Fruit fly (Drosophila melanogaster) whole organism, embryonic: ENCODE results near the gene Mrgn1.

Experiments
- Bgb ChIP-seq: fragments of 200-800 bp; sonication (Bioruptor generic); IDR thresholded peaks from 2 replicates; pipeline ENCODE4 v1.3.6; 2022; ENCODE audit warnings: missing biosample characterization, missing genetic modification characterization; ENCODE audit not compliant: partially characterized antibody
- C15 ChIP-seq: fragments of 200-800 bp; sonication (Bioruptor generic); IDR thresholded peaks from 3 replicates; pipeline ENCODE4 v1.3.6; 2022; ENCODE audit warnings: missing biosample characterization, missing genetic modification characterization
- CG10979 ChIP-seq: fragments of 200-800 bp; sonication (Bioruptor generic); optimal IDR thresholded peaks from 2 replicates; lab custom pipeline; 2018; ENCODE audit warnings: missing biosample characterization, mild to moderate bottlenecking, missing genetic modification characterization, moderate library complexity
- CG11247 ChIP-seq: fragments of 200-800 bp; sonication (Bioruptor generic); IDR thresholded peaks from 2 replicates; pipeline ENCODE4 v1.3.6; 2022; ENCODE audit warnings: missing biosample characterization, missing genetic modification characterization
- CG13123 ChIP-seq: fragments of 200-800 bp; sonication (Bioruptor generic); optimal IDR thresholded peaks from 2 replicates; lab custom pipeline; 2016; ENCODE audit warnings: missing biosample characterization, missing genetic modification characterization
- CG14050 ChIP-seq: fragments of 200-800 bp; sonication (Bioruptor generic); IDR thresholded peaks from 3 replicates; pipeline ENCODE4 v1.3.6; 2022; ENCODE audit warnings: missing biosample characterization, missing genetic modification characterization
- CG14965 ChIP-seq: fragments of 200-800 bp; sonication (Bioruptor generic); optimal IDR thresholded peaks from 2 replicates; lab custom pipeline; 2016; ENCODE audit warnings: missing biosample characterization, missing genetic modification characterization, borderline replicate concordance
- CG1529 ChIP-seq: fragments of 200-800 bp; sonication (Bioruptor generic); optimal IDR thresholded peaks from 3 replicates; lab custom pipeline; 2018; ENCODE audit warnings: missing biosample characterization, missing genetic modification characterization
- CG15479 ChIP-seq: fragments of 200-800 bp; sonication (Bioruptor generic); optimal IDR thresholded peaks from 3 replicates; lab custom pipeline; 2019; ENCODE audit warnings: missing biosample characterization, mild to moderate bottlenecking, missing genetic modification characterization, moderate library complexity
- CG15601 ChIP-seq: fragments of 200-800 bp; sonication (Bioruptor generic); optimal IDR thresholded peaks from 3 replicates; lab custom pipeline; 2019; ENCODE audit warnings: missing biosample characterization, mild to moderate bottlenecking, missing genetic modification characterization, moderate library complexity
- CG1603 ChIP-seq: fragments of 200-800 bp; sonication (Bioruptor generic); optimal IDR thresholded peaks from 2 replicates; lab custom pipeline; 2019; ENCODE audit warnings: missing biosample characterization, mild to moderate bottlenecking, missing genetic modification characterization, moderate library complexity
- CG17385 ChIP-seq: fragments of 200-800 bp; sonication (Bioruptor generic); optimal IDR thresholded peaks from 3 replicates; lab custom pipeline; 2018; ENCODE audit warnings: missing biosample characterization, mild to moderate bottlenecking, missing genetic modification characterization
- CG17802 ChIP-seq: fragments of 200-800 bp; sonication (Bioruptor generic); optimal IDR thresholded peaks from 2 replicates; lab custom pipeline; 2018; ENCODE audit warnings: missing biosample characterization, mild to moderate bottlenecking, missing genetic modification characterization, moderate library complexity
- CG4282 ChIP-seq: fragments of 200-800 bp; sonication (Bioruptor generic); optimal IDR thresholded peaks from 2 replicates; lab custom pipeline; 2016; ENCODE audit warnings: missing biosample characterization, missing genetic modification characterization
- CG5953 ChIP-seq: fragments of 200-800 bp; sonication (Bioruptor generic); IDR thresholded peaks from 2 replicates; pipeline ENCODE4 v1.3.6; 2022; ENCODE audit warnings: missing biosample characterization, missing genetic modification characterization
- CG6654 ChIP-seq: fragments of 200-800 bp; sonication (Bioruptor generic); optimal IDR thresholded peaks from 2 replicates; lab custom pipeline; 2017; ENCODE audit warnings: missing biosample characterization, mild to moderate bottlenecking, missing genetic modification characterization
- CG6689 ChIP-seq: fragments of 200-800 bp; sonication (Bioruptor generic); IDR thresholded peaks from 2 replicates; pipeline ENCODE4 v1.3.6; 2022; ENCODE audit warnings: missing biosample characterization, missing genetic modification characterization
- CG7786 ChIP-seq: fragments of 200-800 bp; sonication (Bioruptor generic); optimal IDR thresholded peaks from 2 replicates; lab custom pipeline; 2016; ENCODE audit warnings: missing biosample characterization, missing genetic modification characterization
- CG8281 ChIP-seq: fragments of 200-800 bp; sonication (Bioruptor generic); optimal IDR thresholded peaks from 2 replicates; lab custom pipeline; 2018; ENCODE audit warnings: missing biosample characterization, mild to moderate bottlenecking, missing genetic modification characterization, moderate library complexity
- CG9797 ChIP-seq: fragments of 200-800 bp; sonication (Bioruptor generic); optimal IDR thresholded peaks from 3 replicates; lab custom pipeline; 2018; ENCODE audit warnings: missing biosample characterization, mild to moderate bottlenecking, missing genetic modification characterization
- Doc3 ChIP-seq: fragments of 200-800 bp; sonication (Bioruptor generic); IDR thresholded peaks from 3 replicates; pipeline ENCODE4 v1.3.6; 2022; ENCODE audit warnings: missing biosample characterization, missing genetic modification characterization; ENCODE audit not compliant: partially characterized antibody
- Ets65A ChIP-seq: fragments of 200-800 bp; sonication (Bioruptor generic); peaks from one replicate; lab custom pipeline; 2016; ENCODE audit warnings: missing biosample characterization, missing genetic modification characterization
- H15 ChIP-seq: fragments of 200-800 bp; sonication (Bioruptor generic); IDR thresholded peaks from 3 replicates; pipeline ENCODE4 v1.3.6; 2022; ENCODE audit warnings: missing biosample characterization, missing genetic modification characterization
- Hmx ChIP-seq: fragments of 200-800 bp; sonication (Bioruptor generic); optimal IDR thresholded peaks from 2 replicates; lab custom pipeline; 2016; ENCODE audit warnings: missing biosample characterization, missing genetic modification characterization
- Lim3 ChIP-seq: fragments of 200-800 bp; sonication (Bioruptor generic); IDR thresholded peaks from 2 replicates; pipeline ENCODE4 v1.3.6; 2022; ENCODE audit warnings: missing biosample characterization, missing genetic modification characterization
- MESR4 ChIP-seq: fragments of 200-800 bp; sonication (Bioruptor generic); optimal IDR thresholded peaks from 2 replicates; lab custom pipeline; 2018; ENCODE audit warnings: missing biosample characterization, mild to moderate bottlenecking, missing genetic modification characterization, moderate library complexity
- NFAT ChIP-seq: fragments of 200-800 bp; sonication (Bioruptor generic); IDR thresholded peaks from 2 replicates; pipeline ENCODE4 v1.3.6; 2022; ENCODE audit warnings: missing biosample characterization, missing genetic modification characterization
- NfI ChIP-seq: fragments of 200-800 bp; sonication (Bioruptor generic); optimal IDR thresholded peaks from 3 replicates; lab custom pipeline; 2018; ENCODE audit warnings: missing biosample characterization, mild to moderate bottlenecking, missing genetic modification characterization, moderate library complexity
- Rx ChIP-seq: fragments of 200-800 bp; sonication (Bioruptor generic); IDR thresholded peaks from 2 replicates; pipeline ENCODE4 v1.3.6; 2022; ENCODE audit warnings: missing biosample characterization, missing genetic modification characterization
- Tbp ChIP-seq: fragments of >200 bp; optimal IDR thresholded peaks from 2 replicates; lab custom pipeline; 2018; ENCODE audit warnings: missing biosample characterization, missing genetic modification characterization
- Xrp1 ChIP-seq: fragments of 200-800 bp; sonication (Bioruptor generic); IDR thresholded peaks from 2 replicates; pipeline ENCODE4 v1.3.6; 2022; ENCODE audit warnings: missing biosample characterization, missing genetic modification characterization
- ash1 ChIP-seq: fragments of 200-800 bp; sonication (Bioruptor generic); optimal IDR thresholded peaks from 2 replicates; lab custom pipeline; 2018; ENCODE audit warnings: missing biosample characterization, mild to moderate bottlenecking, missing genetic modification characterization
- corto ChIP-seq: fragments of 200-800 bp; sonication (Bioruptor generic); optimal IDR thresholded peaks from 2 replicates; lab custom pipeline; 2016; ENCODE audit warnings: missing biosample characterization, mild to moderate bottlenecking, missing genetic modification characterization, moderate library complexity
- croc ChIP-seq: fragments of 200-800 bp; sonication (Bioruptor generic); conservative IDR thresholded peaks from 3 replicates; pipeline ENCODE4 v1.3.6; 2022; ENCODE audit warnings: missing biosample characterization, missing genetic modification characterization
- crol ChIP-seq: fragments of 200-800 bp; sonication (Bioruptor generic); IDR thresholded peaks from 2 replicates; pipeline ENCODE4 v1.3.6; 2022; ENCODE audit warnings: missing biosample characterization, missing genetic modification characterization
- dan ChIP-seq: fragments of 200-800 bp; sonication (Bioruptor generic); IDR thresholded peaks from 2 replicates; pipeline ENCODE4 v1.3.6; 2022; ENCODE audit warnings: missing biosample characterization, missing genetic modification characterization
- fd64A ChIP-seq: fragments of 200-800 bp; sonication (Bioruptor generic); optimal IDR thresholded peaks from 3 replicates; lab custom pipeline; 2018; ENCODE audit warnings: missing biosample characterization, mild to moderate bottlenecking, missing genetic modification characterization
- fru ChIP-seq: fragments of >200 bp; optimal IDR thresholded peaks from 2 replicates; lab custom pipeline; 2017
- fu2 ChIP-seq: fragments of 200-800 bp; sonication (Bioruptor generic); optimal IDR thresholded peaks from 2 replicates; lab custom pipeline; 2016; ENCODE audit warnings: missing biosample characterization, missing genetic modification characterization
- grn ChIP-seq: fragments of 200-800 bp; sonication (Bioruptor generic); optimal IDR thresholded peaks from 3 replicates; lab custom pipeline; 2017; ENCODE audit warnings: missing biosample characterization, missing genetic modification characterization
- gsb-n ChIP-seq: fragments of 200-800 bp; sonication (Bioruptor generic); optimal IDR thresholded peaks from 3 replicates; lab custom pipeline; 2018; ENCODE audit warnings: missing biosample characterization, mild to moderate bottlenecking, missing genetic modification characterization
- insv ChIP-seq, 2 experiments: fragments of 200-800 bp; sonication (Bioruptor generic); optimal IDR thresholded peaks; 3 replicates each; lab custom pipeline; 2016 to 2018; ENCODE audit warnings: missing biosample characterization in 2 of 2, missing genetic modification characterization in 2 of 2
- lab ChIP-seq: fragments of 200-800 bp; sonication (Bioruptor generic); optimal IDR thresholded peaks from 3 replicates; lab custom pipeline; 2017; ENCODE audit warnings: missing biosample characterization, missing genetic modification characterization, mild to moderate bottlenecking, moderate library complexity, missing genetic modification reagents
- lbe ChIP-seq: fragments of 200-800 bp; sonication (Bioruptor generic); optimal IDR thresholded peaks from 2 replicates; lab custom pipeline; 2016; ENCODE audit warnings: missing biosample characterization, mild to moderate bottlenecking, missing genetic modification characterization
- mam ChIP-seq: fragments of 200-800 bp; sonication (Bioruptor generic); optimal IDR thresholded peaks from 3 replicates; lab custom pipeline; 2016; ENCODE audit warnings: missing biosample characterization, missing genetic modification characterization
- org-1 ChIP-seq: fragments of 200-800 bp; sonication (Bioruptor generic); optimal IDR thresholded peaks from 2 replicates; lab custom pipeline; 2017; ENCODE audit warnings: missing biosample characterization, missing genetic modification characterization
- pho ChIP-seq: fragments of 200-800 bp; sonication (Bioruptor generic); optimal IDR thresholded peaks from 2 replicates; lab custom pipeline; 2016; ENCODE audit warnings: missing biosample characterization, missing genetic modification characterization
- run ChIP-seq: fragments of 200-800 bp; sonication (Bioruptor generic); optimal IDR thresholded peaks from 3 replicates; lab custom pipeline; 2018; ENCODE audit warnings: missing biosample characterization, mild to moderate bottlenecking, missing genetic modification characterization
- shn ChIP-seq: fragments of 200-800 bp; sonication (Bioruptor generic); optimal IDR thresholded peaks from 3 replicates; lab custom pipeline; 2016; ENCODE audit warnings: missing biosample characterization, missing genetic modification characterization
- trem ChIP-seq: fragments of 200-800 bp; optimal IDR thresholded peaks from 3 replicates; lab custom pipeline; 2019; ENCODE audit warnings: missing biosample characterization, mild to moderate bottlenecking, missing genetic modification characterization, moderate library complexity
- wdn ChIP-seq: fragments of 200-800 bp; sonication (Bioruptor generic); IDR thresholded peaks from 2 replicates; pipeline ENCODE4 v1.3.6; 2022; ENCODE audit warnings: missing biosample characterization, missing genetic modification characterization
- yki ChIP-seq: fragments of >200 bp; optimal IDR thresholded peaks from 3 replicates; lab custom pipeline; 2018

Gene Mrgn1

DNA sequence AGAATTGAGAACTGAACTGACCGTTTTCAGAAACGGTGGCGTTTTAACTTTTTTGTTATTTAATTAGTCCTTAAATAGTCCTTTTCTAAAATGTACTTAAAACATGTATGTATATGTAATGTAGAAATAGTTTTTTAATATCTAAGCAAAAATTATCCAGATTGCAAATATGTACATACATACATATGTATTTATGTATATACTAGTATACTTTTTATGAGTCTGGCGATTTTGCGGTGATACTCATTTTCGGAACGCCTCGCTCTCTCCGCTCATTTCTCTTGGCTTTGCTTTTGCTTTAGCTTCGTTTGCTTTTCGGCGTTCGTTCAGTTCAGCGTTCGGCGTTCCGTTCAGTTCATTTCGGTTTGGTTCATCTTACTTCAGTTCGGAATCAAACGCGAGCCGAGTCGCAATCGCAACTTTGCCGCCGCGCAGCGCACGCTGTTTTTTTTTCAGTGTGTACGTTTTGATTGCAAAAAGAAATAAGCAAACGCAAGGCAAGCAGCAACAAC, 40.7 kb upstream of the Mrgn1 start, which contains the start of gene rdgB (continued):
- TF ChIP-seq croc (peak; percentile 69; the same call in 2 of the 3 replicates), CG15479 (GFP tag; lab: Kevin White, UChicago) (no peak), CG10979 (peak; percentile 81), CG6654 (GFP tag; lab: Kevin White, UChicago) (peak; percentile 50), Bgb (peak; percentile 54), yki (lab: Kevin White, UChicago) (no peak), C15 (GFP tag; lab: Robert Waterston, UW) (0 out of 3 replicates have a peak, but pooled peaks have one; percentile 38), MESR4 (GFP tag; lab: Kevin White, UChicago) (no peak), CG13123 (peak; percentile 40), Lim3 (no peak), CG14050 (0 out of 3 replicates have a peak, but pooled peaks have one; percentile 18), run (tag; lab: Kevin White, UChicago) (peak; percentile 68), Hmx (GFP tag; lab: Kevin White, UChicago) (peak; percentile 44), Tbp (GFP tag; lab: Kevin White, UChicago) (no peak), corto (GFP tag; lab: Kevin White, UChicago) (no peak), CG1529 (GFP tag; lab: Kevin White, UChicago) (peak; percentile 82), Xrp1 (GFP tag; lab: Robert Waterston, UW) (peak; percentile 63), CG9797 (GFP tag; lab: Kevin White, UChicago) (no peak), fd64A (GFP tag; lab: Kevin White, UChicago) (no peak), ash1 (GFP tag; lab: Kevin White, UChicago) (no peak), CG6689 (GFP tag; lab: Robert Waterston, UW) (peak; percentile 80), trem (tag; lab: Kevin White, UChicago) (peak; percentile 36), lbe (GFP tag; lab: Kevin White, UChicago) (peak; percentile 60), NFAT (0 out of 2 replicates have a peak, but pooled peaks have one; percentile 42), CG14965 (GFP tag; lab: Kevin White, UChicago) (no peak), CG8281 (tag; lab: Kevin White, UChicago) (peak; percentile 51), dan (no peak), lab (peak; percentile 78), wdn (no peak), CG17385 (peak; percentile 80), grn (GFP tag; lab: Kevin White, UChicago) (no peak), CG4282 (GFP tag; lab: Kevin White, UChicago) (no peak), org-1 (GFP tag; lab: Kevin White, UChicago) (peak; percentile 50), gsb-n (tag; lab: Kevin White, UChicago) (peak; percentile 69), crol (no peak), Doc3 (GFP tag; lab: Robert Waterston, UW) (no peak), mam (peak; percentile 40), shn (no peak), CG5953 (GFP tag; lab: Robert Waterston, UW) (no peak; the same call in 1 of the 2 replicates), H15 (0 out of 3 replicates have a peak, but pooled peaks have one; percentile 40), Rx (GFP tag; lab: Robert Waterston, UW) (no peak), fru (lab: Kevin White, UChicago) (no peak), Ets65A (peak; percentile 89), CG7786 (no peak), CG11247 (GFP tag; lab: Robert Waterston, UW) (peak; percentile 77), fu2 (GFP tag; lab: Kevin White, UChicago) (no peak), insv (GFP tag; optimal IDR thresholded peaks at IDR 0.05; lab: Kevin White, UChicago) (peak in 1 of 2 experiments; percentile 39), pho (GFP tag; lab: Kevin White, UChicago) (peak; percentile 57), CG1603 (tag; lab: Kevin White, UChicago) (peak; percentile 31), CG17802 (no peak), NfI (GFP tag; lab: Kevin White, UChicago) (peak; percentile 73), CG15601 (tag; lab: Kevin White, UChicago) (peak; percentile 78)
